Fruit fly (Drosophila melanogaster) whole organism, prepupa: ENCODE measurements around the gene Pdp1.

Experiments
- Blimp-1 ChIP-seq: fragments of 200-800 bp; sonication (Bioruptor generic); optimal IDR thresholded peaks from 3 replicates; lab custom pipeline; 2017; ENCODE audit warnings: missing biosample characterization, missing genetic modification characterization, mild to moderate bottlenecking, moderate library complexity, missing genetic modification reagents
- Sox14 ChIP-seq: fragments of 200-800 bp; sonication (Bioruptor generic); optimal IDR thresholded peaks from 3 replicates; lab custom pipeline; 2016; ENCODE audit warnings: missing biosample characterization, missing genetic modification characterization
- eg ChIP-seq: fragments of 200-800 bp; sonication (Bioruptor generic); IDR thresholded peaks from 3 replicates; pipeline ENCODE4 v1.3.6; 2022; ENCODE audit warnings: missing biosample characterization, missing genetic modification characterization
- salr ChIP-seq, 2 experiments: fragments of 200-800 bp; sonication (Bioruptor generic); optimal IDR thresholded peaks; 3 replicates each; lab custom pipeline; 2016 to 2018; ENCODE audit warnings: missing biosample characterization in 2 of 2, missing genetic modification characterization in 2 of 2, mild to moderate bottlenecking in 1 of 2

- TF ChIP-seq eg (GFP tag; lab: Robert Waterston, UW) (no peak), Sox14 (no peak), salr (GFP tag; optimal IDR thresholded peaks at IDR 0.05; lab: Kevin White, UChicago) (no peak), Blimp-1 (GFP tag; lab: Kevin White, UChicago) (no peak)
Observed at dm6 chr3L:7786263-7786662, 80.9 kb downstream of the Pdp1 start.
